Worm (Caenorhabditis elegans) whole organism, young adult: ENCODE data around the gene str-60.

Experiments
- T26A5.8 ChIP-seq: sonication (generic microtip); optimal IDR thresholded peaks from 2 replicates; lab custom pipeline; 2016; ENCODE audit warnings: missing genetic modification characterization, missing compliant biosample characterization
- snpc-4 ChIP-seq, 5 experiments: fragments of 150-350 bp in 1 of 5; sonication (generic microtip) in 4 of 5; optimal IDR thresholded peaks; 2 replicates each; lab custom pipeline; 2014 to 2018; ENCODE audit warnings: missing genetic modification characterization in 5 of 5, missing biosample characterization in 3 of 5, antibody characterized with exemption in 2 of 5, mild to moderate bottlenecking in 2 of 5, missing compliant biosample characterization in 2 of 5, missing genotype in 2 of 5, moderate library complexity in 2 of 5, missing genetic modification reagents in 1 of 5
- unc-130 ChIP-seq: sonication (generic microtip); optimal IDR thresholded peaks from 2 replicates; lab custom pipeline; 2016; ENCODE audit warnings: missing genetic modification reagents, missing genetic modification characterization, missing compliant biosample characterization

DNA sequence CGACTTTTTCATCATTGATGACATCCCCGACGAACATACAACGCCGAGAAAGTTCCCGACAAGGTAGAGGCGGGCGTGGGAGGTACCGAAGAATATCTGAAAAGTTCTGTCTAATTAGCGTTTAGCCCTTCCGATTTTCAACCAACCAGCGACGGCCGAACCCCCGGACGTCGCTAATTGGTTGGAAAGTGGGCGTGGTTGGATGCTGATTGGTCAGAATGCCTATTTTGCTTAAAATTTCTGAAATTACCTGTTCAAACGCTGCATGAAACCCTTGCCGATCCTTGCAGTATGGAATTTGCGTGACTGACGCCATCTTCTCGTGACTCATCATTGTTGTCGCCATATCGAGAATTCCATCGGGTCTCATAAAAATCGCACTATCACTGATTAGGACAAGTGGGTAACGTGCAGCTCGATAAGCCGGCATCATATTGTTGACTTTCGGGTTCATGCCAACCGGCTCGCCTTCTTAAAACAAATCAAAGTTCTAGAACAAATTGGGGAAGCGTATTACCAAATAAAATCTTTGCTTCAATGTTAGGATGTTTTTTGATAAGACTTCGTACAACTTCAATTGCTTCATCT is 10.0 kb upstream of the str-60 start:
- TF ChIP-seq T26A5.8 (no peak), unc-130 (GFP tag; lab: Kevin White, UChicago) (no peak), snpc-4 (GFP tag; optimal IDR thresholded peaks at IDR 0.05; lab: Kevin White, UChicago) (no peak), snpc-4 (tag; optimal IDR thresholded peaks at IDR 0.05; lab: Kevin White, UChicago) (no peak)
